Fruit fly (Drosophila melanogaster) whole organism, pupa: ENCODE data around the gene CG4213.

Experiments used
- CG15710 ChIP-seq: fragments of 200-800 bp; sonication (Bioruptor generic); optimal IDR thresholded peaks from 2 replicates; lab custom pipeline; 2018; ENCODE audit warnings: missing biosample characterization, mild to moderate bottlenecking, missing genetic modification characterization, moderate library complexity
- CG8159 ChIP-seq: fragments of 200-800 bp; sonication (Bioruptor generic); optimal IDR thresholded peaks from 3 replicates; lab custom pipeline; 2018; ENCODE audit warnings: missing biosample characterization, mild to moderate bottlenecking, missing genetic modification characterization, moderate library complexity
- CG8301 ChIP-seq: fragments of 200-800 bp; sonication (Bioruptor generic); optimal IDR thresholded peaks from 2 replicates; lab custom pipeline; 2018; ENCODE audit warnings: missing biosample characterization, mild to moderate bottlenecking, missing genetic modification characterization
- EcR ChIP-seq: fragments of 200-800 bp; sonication (Bioruptor generic); optimal IDR thresholded peaks from 3 replicates; lab custom pipeline; 2019; ENCODE audit warnings: missing biosample characterization, missing genetic modification characterization, mild to moderate bottlenecking, moderate library complexity, missing genetic modification reagents
- Ets98B ChIP-seq: fragments of 200-800 bp; sonication (Bioruptor generic); IDR thresholded peaks from 2 replicates; pipeline ENCODE4 v1.3.6; 2022; ENCODE audit warnings: missing biosample characterization, missing genetic modification characterization
- fd96Ca ChIP-seq: fragments of 200-800 bp; sonication (Bioruptor generic); IDR thresholded peaks from 3 replicates; pipeline ENCODE4 v1.3.6; 2022; ENCODE audit warnings: missing biosample characterization, missing genetic modification characterization

DNA sequence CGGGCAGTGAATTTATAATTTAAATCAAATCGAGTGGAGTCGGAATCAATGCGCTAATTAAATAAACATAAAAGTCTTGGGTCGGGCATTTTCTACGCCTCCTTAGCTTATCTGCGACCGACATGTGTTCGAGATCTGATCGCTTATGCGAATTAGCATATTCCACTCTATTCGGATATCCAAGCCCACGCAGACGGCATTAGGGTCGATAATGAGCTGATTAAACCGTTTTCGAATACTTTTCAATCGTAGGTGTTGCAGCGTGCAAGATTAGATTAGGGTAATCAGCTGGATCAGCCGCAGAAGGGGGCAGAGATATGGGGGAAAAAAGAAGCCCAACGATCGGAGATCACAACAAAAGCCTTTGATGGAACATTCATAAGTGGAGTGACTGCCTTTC lies 11.5 kb downstream of the CG4213 start:
- TF ChIP-seq fd96Ca (GFP tag; lab: Robert Waterston, UW) (no peak), Ets98B (GFP tag; lab: Robert Waterston, UW) (no peak), CG8159 (tag; lab: Kevin White, UChicago) (no peak), CG8301 (no peak), EcR (GFP tag; lab: Kevin White, UChicago) (no peak), CG15710 (no peak)
